Worm (Caenorhabditis elegans): ENCODE data around the gene asg-2.
A peak's percentile ranks its signal among the peaks of the same experiment; 100 is the strongest.
"Not testable (repeated sequence)": the region's sequence is repeated elsewhere in the genome, so short reads cannot be mapped to it uniquely, and the experiment has no call there.

The asg-2 gene

ce11 chrX:6861564-6861963, 20.5 kb downstream of the asg-2 start:
- TF ChIP-seq dao-5 (tag; optimal IDR thresholded peaks at IDR 0.05), result no peak
- TF ChIP-seq him-1 (tag; optimal IDR thresholded peaks at IDR 0.05), result no peak
- no peak for TF ChIP-seq W03F9.2 (tag; optimal IDR thresholded peaks at IDR 0.05)

DNA sequence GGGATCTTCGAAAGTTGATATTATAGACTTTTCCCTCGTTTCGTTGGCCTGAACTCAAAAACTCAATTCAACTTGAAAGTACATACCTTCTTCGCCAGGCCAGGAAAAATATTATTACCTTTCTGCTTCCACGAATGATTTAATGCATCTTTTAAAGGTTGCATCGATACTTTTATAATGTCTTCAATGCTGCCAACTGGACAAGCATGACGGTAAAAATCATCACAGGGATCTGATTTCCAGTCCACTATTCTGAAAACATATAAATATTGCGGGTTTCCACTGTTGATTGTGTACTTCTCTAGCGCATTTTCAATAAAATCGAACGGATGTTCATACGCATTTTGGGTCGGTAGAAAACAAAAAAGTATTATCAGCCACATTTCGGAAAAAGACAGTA, 22.0 kb downstream of the asg-2 start, which contains the start of gene nep-4:
nep-4 (minus strand) TSS at position 393 of the 400 bp plus-strand sequence.
- no peak for TF ChIP-seq dao-5 (tag; optimal IDR thresholded peaks at IDR 0.05)
- TF ChIP-seq him-1 (tag; optimal IDR thresholded peaks at IDR 0.05), result no peak
- no peak for TF ChIP-seq W03F9.2 (tag; optimal IDR thresholded peaks at IDR 0.05)

ce11 chrX:6865839-6866238, 24.8 kb downstream of the asg-2 start, which contains the start of gene odr-10:
odr-10 (minus strand) TSS chrX:6865939.
- TF ChIP-seq dao-5 (tag; optimal IDR thresholded peaks at IDR 0.05) (no peak), him-1 (tag; optimal IDR thresholded peaks at IDR 0.05) (no peak), W03F9.2 (tag; optimal IDR thresholded peaks at IDR 0.05) (no peak)

DNA sequence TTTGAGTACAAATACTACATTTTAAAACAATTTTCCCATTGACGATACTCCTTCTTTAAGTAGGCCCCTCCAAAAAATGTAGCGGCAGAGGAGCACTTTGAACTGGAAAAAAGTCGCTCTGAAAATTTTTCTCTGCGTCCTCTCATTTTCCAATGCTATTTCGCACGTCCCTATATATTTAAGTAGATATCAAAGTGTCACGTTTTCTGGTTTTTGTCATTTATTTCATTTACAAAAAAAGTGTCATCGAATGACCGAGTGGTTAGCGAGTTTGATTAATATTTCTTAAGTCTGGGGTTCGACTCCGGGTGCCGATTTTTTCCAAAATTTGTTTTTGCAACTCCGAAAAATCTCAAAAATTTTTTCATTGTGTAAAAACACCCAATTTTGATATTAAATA, 25.8 kb downstream of the asg-2 start:
- TF ChIP-seq him-1 (tag; optimal IDR thresholded peaks at IDR 0.05) (no peak), W03F9.2 (tag; optimal IDR thresholded peaks at IDR 0.05) (no peak), dao-5 (tag; optimal IDR thresholded peaks at IDR 0.05) (no peak)

- TF ChIP-seq him-1 (tag; optimal IDR thresholded peaks at IDR 0.05) (no peak), W03F9.2 (tag; optimal IDR thresholded peaks at IDR 0.05) (peak; percentile 47), dao-5 (tag; optimal IDR thresholded peaks at IDR 0.05) (peak; percentile 85)
Observed at ce11 chrX:6867707-6868106, 26.6 kb downstream of the asg-2 start.

- TF ChIP-seq dao-5, him-1, W03F9.2 (tag; optimal IDR thresholded peaks at IDR 0.05): not testable (repeated sequence)
Observed at ce11 chrX:6868669-6869068, 27.6 kb downstream of the asg-2 start, which contains the start of gene C53B7.6. C53B7.6 (minus strand) TSS chrX:6868769.

DNA sequence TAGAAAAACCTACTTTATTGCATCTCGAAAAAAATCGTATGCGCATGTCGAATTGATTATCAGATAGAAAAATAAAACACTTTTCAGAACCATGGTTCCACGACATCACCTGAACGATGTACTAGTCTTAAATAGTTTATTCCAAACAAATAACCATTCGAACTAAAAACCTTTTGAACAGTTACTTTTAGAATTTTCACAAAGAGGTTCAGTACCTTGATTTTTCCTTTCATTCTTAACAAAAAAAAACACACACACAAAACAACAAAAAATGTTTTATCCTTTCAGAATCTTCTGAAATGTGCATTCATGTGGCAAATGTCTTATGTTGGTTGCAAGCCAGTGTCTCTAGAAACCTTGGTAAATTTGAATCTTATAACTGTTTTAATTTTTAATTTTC, 33.7 kb downstream of the asg-2 start, which contains the start of gene F41C6.4:
F41C6.4 (minus strand) TSS at position 101 of the 400 bp plus-strand sequence.
- TF ChIP-seq dao-5 (tag; optimal IDR thresholded peaks at IDR 0.05) (no peak), him-1 (tag; optimal IDR thresholded peaks at IDR 0.05) (no peak), W03F9.2 (tag; optimal IDR thresholded peaks at IDR 0.05) (no peak)

DNA sequence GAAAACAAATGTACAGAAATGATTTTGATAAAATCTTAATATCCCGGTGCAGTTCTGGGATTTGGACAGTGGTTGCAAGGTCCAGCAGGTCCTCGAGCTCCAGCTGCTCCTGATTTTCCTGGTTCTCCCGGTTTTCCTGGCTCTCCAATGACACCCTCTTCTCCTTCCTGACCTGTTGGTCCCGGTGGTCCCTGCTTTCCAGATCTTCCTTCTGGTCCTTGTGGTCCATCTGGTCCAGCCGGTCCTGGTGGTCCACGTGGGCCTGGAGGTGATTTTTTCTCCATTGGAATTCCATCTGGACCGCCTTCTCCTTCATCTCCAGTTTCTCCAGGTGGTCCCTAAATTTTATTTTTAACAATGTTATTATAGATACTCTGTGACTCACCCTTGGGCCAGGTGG, 34.2 kb downstream of the asg-2 start:
- TF ChIP-seq dao-5 (tag; optimal IDR thresholded peaks at IDR 0.05) (no peak), him-1 (tag; optimal IDR thresholded peaks at IDR 0.05) (no peak), W03F9.2 (tag; optimal IDR thresholded peaks at IDR 0.05) (no peak)

ce11 chrX:6877436-6877835, 36.4 kb downstream of the asg-2 start, which contains the start of gene col-173:
col-173 (minus strand) TSS chrX:6877536.
- no peak for TF ChIP-seq dao-5 (tag; optimal IDR thresholded peaks at IDR 0.05)
- TF ChIP-seq him-1 (tag; optimal IDR thresholded peaks at IDR 0.05), result no peak
- no peak for TF ChIP-seq W03F9.2 (tag; optimal IDR thresholded peaks at IDR 0.05)

DNA sequence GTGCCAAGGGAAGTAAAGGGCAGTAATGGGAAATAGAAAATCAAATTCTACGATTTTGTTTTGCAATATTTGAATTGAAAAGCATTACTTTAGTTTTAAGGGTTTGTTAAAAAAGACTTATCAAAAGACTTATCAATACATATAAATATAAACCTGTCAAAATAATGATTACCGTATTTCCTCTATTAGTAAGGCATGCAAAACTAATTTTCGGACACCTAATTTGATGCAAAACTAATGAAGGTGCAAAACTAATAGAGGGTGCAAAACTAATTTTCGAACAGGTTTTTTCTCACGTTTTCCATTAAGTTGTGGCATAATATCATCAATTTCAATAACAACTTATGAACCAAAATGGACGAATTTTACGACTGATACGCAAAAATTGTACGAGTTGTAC, 40.7 kb downstream of the asg-2 start, which contains the start of gene F41C6.6:
F41C6.6 (minus strand) TSS at position 101 of the 400 bp plus-strand sequence.
- TF ChIP-seq dao-5, W03F9.2, him-1 (tag; optimal IDR thresholded peaks at IDR 0.05): not testable (repeated sequence)

DNA sequence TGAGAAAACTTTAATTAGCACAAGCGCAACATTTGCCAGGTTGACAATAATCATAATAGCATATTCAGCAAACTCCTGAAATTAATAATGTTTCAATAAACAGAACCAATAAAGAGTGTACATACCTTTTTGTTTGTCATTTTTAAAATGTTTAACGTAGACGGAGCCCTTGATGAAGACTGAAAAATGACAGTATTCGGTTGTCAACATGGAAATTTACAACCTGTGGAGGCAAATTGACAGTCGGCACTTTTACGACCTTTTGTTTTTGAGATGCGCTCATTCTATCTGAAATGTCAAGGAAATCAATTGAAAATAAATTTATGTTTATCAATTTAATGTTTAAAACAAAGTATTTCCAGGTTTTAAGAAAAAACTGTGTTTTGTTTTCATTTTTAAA, 43.4 kb downstream of the asg-2 start:
- TF ChIP-seq him-1 (tag; optimal IDR thresholded peaks at IDR 0.05) (no peak), W03F9.2 (tag; optimal IDR thresholded peaks at IDR 0.05) (no peak), dao-5 (tag; optimal IDR thresholded peaks at IDR 0.05) (no peak)

DNA sequence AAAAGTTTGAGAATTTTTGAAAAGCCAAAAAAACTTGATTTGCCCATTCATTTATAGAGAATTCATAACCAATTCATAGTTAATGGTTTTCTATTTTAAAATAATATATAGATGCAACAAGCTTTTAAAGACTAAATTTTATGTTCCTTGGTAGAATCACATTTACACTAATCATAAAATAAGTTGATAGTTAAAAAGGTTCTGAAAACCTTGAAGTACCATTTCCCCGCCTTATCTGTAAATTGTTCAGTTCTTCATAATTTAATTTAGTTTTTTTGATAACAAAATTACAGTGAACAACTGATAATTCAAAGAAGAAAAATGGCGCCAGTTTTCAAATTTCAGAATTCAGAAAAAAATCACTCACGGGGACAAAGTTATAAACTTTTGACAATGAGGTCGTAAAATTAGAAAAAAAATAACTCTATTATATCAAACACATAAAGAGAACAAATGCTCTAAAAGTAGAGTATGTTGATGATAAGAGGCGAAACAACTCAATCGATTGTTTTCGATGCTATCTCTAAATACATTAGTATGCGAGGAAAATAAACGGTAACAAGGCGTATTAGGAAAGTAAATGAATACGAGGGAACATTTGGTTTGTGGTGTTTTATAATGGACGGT, 44.3 kb downstream of the asg-2 start, which contains the start of gene F41C6.7:
F41C6.7 (minus strand) TSS at position 51 of the 627 bp plus-strand sequence.
- no peak for TF ChIP-seq dao-5 (tag; optimal IDR thresholded peaks at IDR 0.05)
- no peak for TF ChIP-seq W03F9.2 (tag; optimal IDR thresholded peaks at IDR 0.05)
- no peak for TF ChIP-seq him-1 (tag; optimal IDR thresholded peaks at IDR 0.05)

ce11 chrX:6888208-6888607, 47.1 kb downstream of the asg-2 start:
- TF ChIP-seq W03F9.2 (tag; optimal IDR thresholded peaks at IDR 0.05) (no peak), him-1 (tag; optimal IDR thresholded peaks at IDR 0.05) (no peak), dao-5 (tag; optimal IDR thresholded peaks at IDR 0.05) (no peak)

DNA sequence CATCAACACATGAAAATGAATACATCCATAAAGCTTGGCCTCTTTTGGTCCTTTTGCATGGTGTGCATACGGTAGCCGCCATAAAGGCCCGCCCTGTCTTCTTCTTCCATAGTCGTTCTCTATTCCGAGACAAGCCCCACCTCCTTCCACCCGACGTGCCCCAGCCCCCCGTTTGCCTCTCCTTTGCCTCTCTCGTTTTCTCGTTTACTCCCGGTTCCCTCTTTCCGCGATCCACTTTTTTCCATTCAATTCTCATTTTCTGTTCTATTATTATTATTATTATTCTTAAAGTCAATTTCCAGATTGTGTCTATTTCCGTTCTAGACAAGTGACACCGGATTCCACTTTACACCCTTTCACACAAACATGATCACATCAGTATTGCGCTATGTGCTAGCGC, 48.3 kb downstream of the asg-2 start, which contains the start of gene unc-6:
unc-6 (plus strand) TSS at position 301 of the 400 bp plus-strand sequence.
- no peak for TF ChIP-seq W03F9.2 (tag; optimal IDR thresholded peaks at IDR 0.05)
- TF ChIP-seq him-1 (tag; optimal IDR thresholded peaks at IDR 0.05), result no peak
- no peak for TF ChIP-seq dao-5 (tag; optimal IDR thresholded peaks at IDR 0.05)

Measured in whole organism, L4/young adult.